Worm (Caenorhabditis elegans) whole organism, young adult: ENCODE data around the gene lgc-22.

Experiments used
- B0336.3 ChIP-seq: fragments of 200-800 bp; sonication (Bioruptor generic); IDR thresholded peaks from 2 replicates; pipeline ENCODE4 v1.3.6; 2022; ENCODE audit warnings: missing genetic modification characterization, missing compliant biosample characterization
- F22D6.2 ChIP-seq: sonication (generic microtip); optimal IDR thresholded peaks from 2 replicates; lab custom pipeline; 2016; ENCODE audit warnings: mild to moderate bottlenecking, missing genetic modification characterization, missing compliant biosample characterization
- F33H1.4 ChIP-seq: fragments of 200-800 bp; sonication (Bioruptor generic); IDR thresholded peaks from 2 replicates; pipeline ENCODE4 v1.3.6; 2022; ENCODE audit warnings: missing genetic modification reagents, missing genetic modification characterization, missing compliant biosample characterization
- F39B2.1 ChIP-seq: fragments of 200-800 bp; sonication (Bioruptor generic); IDR thresholded peaks from 2 replicates; pipeline ENCODE4 v1.3.6; 2022; ENCODE audit warnings: missing genetic modification reagents, missing genetic modification characterization, missing compliant biosample characterization
- F49E8.2 ChIP-seq: sonication (generic microtip); optimal IDR thresholded peaks from 3 replicates; lab custom pipeline; 2017; ENCODE audit warnings: missing genetic modification characterization, mild to moderate bottlenecking, missing compliant biosample characterization, antibody characterized with exemption, moderate library complexity; ENCODE audit not compliant: insufficient read depth
- Y53G8AR.9 ChIP-seq: fragments of 200-800 bp; sonication (Bioruptor generic); conservative IDR thresholded peaks from 2 replicates; pipeline ENCODE4 v1.3.6; 2022; ENCODE audit warnings: missing genetic modification reagents, missing genetic modification characterization, missing compliant biosample characterization
- Y79H2A.3 ChIP-seq: fragments of 200-800 bp; sonication (Bioruptor generic); conservative IDR thresholded peaks from 2 replicates; pipeline ENCODE4 v1.3.6; 2022; ENCODE audit warnings: missing genetic modification reagents, missing genetic modification characterization, missing compliant biosample characterization
- Y95B8A.8 ChIP-seq: fragments of 200-800 bp; sonication (Bioruptor generic); IDR thresholded peaks from 2 replicates; pipeline ENCODE4 v1.3.6; 2022; ENCODE audit warnings: missing genetic modification reagents, missing genetic modification characterization, missing compliant biosample characterization
- ZK185.1 ChIP-seq: sonication (generic microtip); optimal IDR thresholded peaks from 2 replicates; lab custom pipeline; 2016; ENCODE audit warnings: mild to moderate bottlenecking, missing genetic modification characterization, missing compliant biosample characterization; ENCODE audit not compliant: poor library complexity, severe bottlenecking
- aptf-2 ChIP-seq: fragments of 200-800 bp; sonication (Bioruptor generic); conservative IDR thresholded peaks from 2 replicates; pipeline ENCODE4 v1.3.6; 2022; ENCODE audit warnings: missing genetic modification reagents, missing genetic modification characterization, missing compliant biosample characterization
- aptf-3 ChIP-seq: fragments of 200-800 bp; sonication (Bioruptor generic); IDR thresholded peaks from 2 replicates; pipeline ENCODE4 v1.3.6; 2022; ENCODE audit warnings: missing genetic modification characterization, missing compliant biosample characterization
- attf-6 ChIP-seq: fragments of 200-800 bp; sonication (Bioruptor generic); IDR thresholded peaks from 2 replicates; pipeline ENCODE4 v1.3.6; 2022; ENCODE audit warnings: missing genetic modification reagents, missing genetic modification characterization, missing compliant biosample characterization
- ceh-100 ChIP-seq: fragments of 200-800 bp; sonication (Bioruptor generic); IDR thresholded peaks from 2 replicates; pipeline ENCODE4 v1.3.6; 2022; ENCODE audit warnings: missing genetic modification reagents, missing genetic modification characterization, missing compliant biosample characterization
- ceh-27 ChIP-seq: fragments of 200-800 bp; sonication (Bioruptor generic); optimal IDR thresholded peaks from 2 replicates; lab custom pipeline; 2018; ENCODE audit warnings: mild to moderate bottlenecking, missing genetic modification characterization, moderate library complexity, missing compliant biosample characterization
- chd-7 ChIP-seq: sonication (generic microtip); optimal IDR thresholded peaks from 2 replicates; lab custom pipeline; 2016; ENCODE audit warnings: mild to moderate bottlenecking, missing genetic modification characterization, moderate library complexity, missing compliant biosample characterization
- die-1 ChIP-seq: sonication (generic microtip); optimal IDR thresholded peaks from 2 replicates; lab custom pipeline; 2016; ENCODE audit warnings: missing genotype, mild to moderate bottlenecking, missing genetic modification characterization, missing compliant biosample characterization
- dpff-1 ChIP-seq: sonication (generic microtip); optimal IDR thresholded peaks from 2 replicates; lab custom pipeline; 2017; ENCODE audit warnings: mild to moderate bottlenecking, missing genetic modification characterization, missing compliant biosample characterization
- efl-1 ChIP-seq: fragments of 150-350 bp; optimal IDR thresholded peaks from 2 replicates; lab custom pipeline; 2014; ENCODE audit warnings: missing biosample characterization, missing genetic modification reagents, missing genetic modification characterization
- egl-18 ChIP-seq: fragments of 200-800 bp; sonication (Bioruptor generic); IDR thresholded peaks from 2 replicates; pipeline ENCODE4 v1.3.6; 2022; ENCODE audit warnings: missing genetic modification reagents, missing genetic modification characterization, missing compliant biosample characterization
- egl-44 ChIP-seq: fragments of 200-800 bp; sonication (Bioruptor generic); IDR thresholded peaks from 2 replicates; pipeline ENCODE4 v1.3.6; 2022; ENCODE audit warnings: missing genetic modification reagents, missing genetic modification characterization, missing compliant biosample characterization
- egrh-3 ChIP-seq: fragments of 200-800 bp; sonication (Bioruptor generic); IDR thresholded peaks from 2 replicates; pipeline ENCODE4 v1.3.6; 2022; ENCODE audit warnings: missing genetic modification reagents, missing genetic modification characterization, missing compliant biosample characterization
- ekl-4 ChIP-seq: fragments of 200-800 bp; sonication (Bioruptor generic); IDR thresholded peaks from 2 replicates; pipeline ENCODE4 v1.3.6; 2022; ENCODE audit warnings: missing genetic modification reagents, missing genetic modification characterization, missing compliant biosample characterization
- hlh-12 ChIP-seq: sonication (generic microtip); optimal IDR thresholded peaks from 2 replicates; lab custom pipeline; 2016; ENCODE audit warnings: missing genetic modification characterization, missing compliant biosample characterization
- hsf-1 ChIP-seq: fragments of 200-800 bp; sonication (Bioruptor generic); IDR thresholded peaks from 2 replicates; pipeline ENCODE4 v1.3.6; 2022; ENCODE audit warnings: missing genetic modification reagents, missing genetic modification characterization, missing compliant biosample characterization
- let-607 ChIP-seq, 2 experiments: fragments of 200-800 bp in 1 of 2; sonication (Bioruptor generic) in 1 of 2; sonication (generic microtip) in 1 of 2; optimal IDR thresholded peaks; 2 replicates each; lab custom pipeline; 2016 to 2018; ENCODE audit warnings: mild to moderate bottlenecking in 2 of 2, missing compliant biosample characterization in 2 of 2, missing genetic modification characterization in 2 of 2, moderate library complexity in 2 of 2, missing genotype in 1 of 2
- lin-26 ChIP-seq: fragments of 200-800 bp; sonication (Bioruptor generic); IDR thresholded peaks from 2 replicates; pipeline ENCODE4 v1.3.6; 2022; ENCODE audit warnings: missing genetic modification reagents, missing genetic modification characterization, missing compliant biosample characterization
- lin-54 ChIP-seq: fragments of 200-800 bp; sonication (Bioruptor generic); optimal IDR thresholded peaks from 2 replicates; lab custom pipeline; 2018; ENCODE audit warnings: mild to moderate bottlenecking, missing genetic modification characterization, missing compliant biosample characterization
- lsl-1 ChIP-seq: fragments of 200-800 bp; sonication (Bioruptor generic); optimal IDR thresholded peaks from 2 replicates; lab custom pipeline; 2018; ENCODE audit warnings: mild to moderate bottlenecking, missing genetic modification characterization, moderate library complexity, missing compliant biosample characterization
- madf-6 ChIP-seq: fragments of 200-800 bp; sonication (Bioruptor generic); IDR thresholded peaks from 2 replicates; pipeline ENCODE4 v1.3.6; 2022; ENCODE audit warnings: missing genetic modification reagents, missing genetic modification characterization, missing compliant biosample characterization
- mxl-1 ChIP-seq: sonication (generic microtip); optimal IDR thresholded peaks from 2 replicates; lab custom pipeline; 2016; ENCODE audit warnings: missing genetic modification characterization, missing compliant biosample characterization
- nfya-2 ChIP-seq: fragments of 200-800 bp; sonication (Bioruptor generic); IDR thresholded peaks from 2 replicates; pipeline ENCODE4 v1.3.6; 2022; ENCODE audit warnings: missing genetic modification reagents, missing genetic modification characterization, missing compliant biosample characterization
- pbrm-1 ChIP-seq: fragments of 200-800 bp; sonication (Bioruptor generic); IDR thresholded peaks from 2 replicates; pipeline ENCODE4 v1.3.6; 2022; ENCODE audit warnings: missing genetic modification reagents, missing genetic modification characterization, missing compliant biosample characterization
- rcor-1 ChIP-seq: fragments of 200-800 bp; sonication (Bioruptor generic); IDR thresholded peaks from 2 replicates; pipeline ENCODE4 v1.3.6; 2022; ENCODE audit warnings: missing genetic modification reagents, missing genetic modification characterization, missing compliant biosample characterization
- rec-8 ChIP-seq, 2 experiments: sonication (generic microtip); optimal IDR thresholded peaks; 2 replicates each; lab custom pipeline; 2016; ENCODE audit warnings: mild to moderate bottlenecking in 2 of 2, missing genetic modification characterization in 2 of 2, missing genetic modification reagents in 2 of 2, missing genotype in 2 of 2, missing biosample characterization in 1 of 2, missing compliant biosample characterization in 1 of 2, moderate library complexity in 1 of 2
- snpc-1.1 ChIP-seq: sonication (generic microtip); optimal IDR thresholded peaks from 2 replicates; lab custom pipeline; 2017; ENCODE audit warnings: missing genetic modification characterization, mild to moderate bottlenecking, missing compliant biosample characterization, antibody characterized with exemption, moderate library complexity, missing genotype, missing genetic modification reagents; ENCODE audit not compliant: insufficient read depth
- snpc-3.4 ChIP-seq: sonication (generic microtip); optimal IDR thresholded peaks from 2 replicates; lab custom pipeline; 2017; ENCODE audit warnings: missing genetic modification characterization, mild to moderate bottlenecking, missing compliant biosample characterization, antibody characterized with exemption, moderate library complexity, missing genotype, missing genetic modification reagents
- tbp1 ChIP-seq: fragments of 200-800 bp; sonication (Bioruptor generic); optimal IDR thresholded peaks from 2 replicates; lab custom pipeline; 2018; ENCODE audit warnings: mild to moderate bottlenecking, missing genetic modification characterization, missing compliant biosample characterization
- tbx-9 ChIP-seq: sonication (generic microtip); optimal IDR thresholded peaks from 2 replicates; lab custom pipeline; 2016; ENCODE audit warnings: borderline replicate concordance, missing genetic modification characterization, inconsistent platforms, missing compliant biosample characterization
- xnd-1 ChIP-seq: sonication (generic microtip); optimal IDR thresholded peaks from 2 replicates; lab custom pipeline; 2016; ENCODE audit warnings: missing genotype, missing genetic modification reagents, missing genetic modification characterization, missing compliant biosample characterization
- zfh-2 ChIP-seq: fragments of 200-800 bp; sonication (Bioruptor generic); conservative IDR thresholded peaks from 2 replicates; pipeline ENCODE4 v1.3.6; 2022; ENCODE audit warnings: missing genetic modification reagents, missing genetic modification characterization, missing compliant biosample characterization

lgc-22 gene

ce11 chrIV:4307227-4307946 lies 6.3 kb downstream of the lgc-22 start, which contains the start of gene set-9 (continued):
- no peak for TF ChIP-seq mxl-1
- peak; percentile 73 for TF ChIP-seq efl-1 (GFP tag; lab: Kevin White, UChicago)
- TF ChIP-seq ceh-27 (GFP tag; lab: Kevin White, UChicago) = no peak
- no peak for TF ChIP-seq rec-8 (tag; optimal IDR thresholded peaks at IDR 0.05; lab: Kevin White, UChicago)
- TF ChIP-seq tbp1 (GFP tag; lab: Kevin White, UChicago) = no peak
- no peak for TF ChIP-seq die-1
- no peak for TF ChIP-seq rcor-1
- TF ChIP-seq egl-44 = no peak
- TF ChIP-seq chd-7 (tag; lab: Kevin White, UChicago) = no peak
- no peak for TF ChIP-seq ZK185.1 (tag; lab: Kevin White, UChicago)
- no peak for TF ChIP-seq Y79H2A.3
- TF ChIP-seq ekl-4 = no peak
- no peak for TF ChIP-seq F22D6.2 (tag; lab: Kevin White, UChicago)
- TF ChIP-seq pbrm-1 (GFP tag; lab: Robert Waterston, UW) = 0 out of 2 replicates have a peak, but pooled peaks have one; percentile 13
- peak; percentile 4 for TF ChIP-seq snpc-1.1 (tag; lab: Kevin White, UChicago)

- peak; percentile 77 for TF ChIP-seq egrh-3
These were observed 11.3 kb downstream of the lgc-22 start for ce11 chrIV:4312394-4312793.

- TF ChIP-seq attf-6 (0 out of 2 replicates have a peak, but pooled peaks have one; percentile 11), egrh-3 (peak; percentile 84), zfh-2 (0 out of 2 replicates have a peak, but pooled peaks have one; percentile 22)
These were observed 12.0 kb downstream of the lgc-22 start for ce11 chrIV:4313144-4313543.

ce11 chrIV:4316813-4317408 lies 15.8 kb downstream of the lgc-22 start, which contains the start of gene Y24D9B.1:
TSS of gene Y24D9B.1 (plus strand) at chrIV:4317358.
- no peak for TF ChIP-seq let-607 (tag; optimal IDR thresholded peaks at IDR 0.05; lab: Kevin White, UChicago)
- TF ChIP-seq lin-54 (GFP tag; lab: Kevin White, UChicago) = peak; percentile 1
- no peak for TF ChIP-seq ceh-100
- no peak for TF ChIP-seq egl-18 (GFP tag; lab: Robert Waterston, UW)
- peak; percentile 8 for TF ChIP-seq snpc-3.4
- no peak for TF ChIP-seq tbp1 (GFP tag; lab: Kevin White, UChicago)
- TF ChIP-seq aptf-2 (GFP tag; lab: Robert Waterston, UW) = no peak
- TF ChIP-seq xnd-1 (tag; lab: Kevin White, UChicago) = no peak
- peak; percentile 36; the same call in 1 of the 2 replicates for TF ChIP-seq lin-26 (GFP tag; lab: Robert Waterston, UW)
- TF ChIP-seq F39B2.1 (GFP tag; lab: Robert Waterston, UW) = 0 out of 2 replicates have a peak, but pooled peaks have one; percentile 10
- 0 out of 2 replicates have a peak, but pooled peaks have one; percentile 30 for TF ChIP-seq pbrm-1 (GFP tag; lab: Robert Waterston, UW)
- no peak for TF ChIP-seq hlh-12
- TF ChIP-seq nfya-2 (GFP tag; lab: Robert Waterston, UW) = peak; percentile 63; the same call in 1 of the 2 replicates
- TF ChIP-seq aptf-3 (GFP tag; lab: Robert Waterston, UW) = no peak
- 0 out of 2 replicates have a peak, but pooled peaks have one; percentile 9 for TF ChIP-seq B0336.3
- peak; percentile 33 for TF ChIP-seq dpff-1 (tag; lab: Kevin White, UChicago)
- TF ChIP-seq lsl-1 (GFP tag; lab: Kevin White, UChicago) = peak; percentile 8
- TF ChIP-seq Y95B8A.8 (GFP tag; lab: Robert Waterston, UW) = 0 out of 2 replicates have a peak, but pooled peaks have one; percentile 34
- TF ChIP-seq Y79H2A.3 = no peak
- peak; percentile 47; the same call in 1 of the 2 replicates for TF ChIP-seq ekl-4
- no peak for TF ChIP-seq tbx-9 (tag; lab: Kevin White, UChicago)
- peak; percentile 3 for TF ChIP-seq F49E8.2 (tag; lab: Kevin White, UChicago)
- peak; percentile 40; the same call in 1 of the 2 replicates for TF ChIP-seq madf-6 (GFP tag; lab: Robert Waterston, UW)
- TF ChIP-seq Y53G8AR.9 (GFP tag; lab: Robert Waterston, UW) = peak; percentile 70; the same call in 1 of the 2 replicates
- peak; percentile 5; the same call in 1 of the 2 replicates for TF ChIP-seq F33H1.4 (GFP tag; lab: Robert Waterston, UW)
- TF ChIP-seq hsf-1 (GFP tag; lab: Robert Waterston, UW) = 0 out of 2 replicates have a peak, but pooled peaks have one; percentile 36
